Worm (Caenorhabditis elegans) whole organism, L2 larva: Measurements from ENCODE around the gene fbxa-98.
"Not testable (repeated sequence)": the region's sequence is repeated elsewhere in the genome, so short reads cannot be mapped to it uniquely, and the experiment has no call there.

ENCODE experiments used
- R02D3.7 ChIP-seq: fragments of 150-350 bp; optimal IDR thresholded peaks from 2 replicates; lab custom pipeline; 2014; ENCODE audit warnings: missing biosample characterization, missing genetic modification characterization
- ama-1 ChIP-seq: fragments of 150-350 bp; optimal IDR thresholded peaks from 2 replicates; lab custom pipeline; 2018; ENCODE audit warnings: inconsistent platforms
- elt-3 ChIP-seq: sonication (generic microtip); optimal IDR thresholded peaks from 2 replicates; lab custom pipeline; 2017; ENCODE audit warnings: missing biosample characterization, missing genetic modification characterization
- nhr-11 ChIP-seq: fragments of 150-350 bp; optimal IDR thresholded peaks from 2 replicates; lab custom pipeline; 2014; ENCODE audit warnings: missing biosample characterization, missing genetic modification characterization
- nhr-12 ChIP-seq: fragments of 150-350 bp; optimal IDR thresholded peaks from 2 replicates; lab custom pipeline; 2014; ENCODE audit warnings: missing biosample characterization, missing genetic modification characterization
- nhr-23 ChIP-seq: fragments of 150-350 bp; optimal IDR thresholded peaks from 2 replicates; lab custom pipeline; 2014; ENCODE audit warnings: missing biosample characterization, missing genetic modification reagents, missing genetic modification characterization
- skn-1 ChIP-seq: sonication (generic microtip); optimal IDR thresholded peaks from 2 replicates; lab custom pipeline; 2017; ENCODE audit warnings: missing biosample characterization, missing genetic modification characterization
- snpc-4 ChIP-seq: fragments of 150-350 bp; optimal IDR thresholded peaks from 2 replicates; lab custom pipeline; 2014; ENCODE audit warnings: missing biosample characterization, missing genetic modification characterization

DNA sequence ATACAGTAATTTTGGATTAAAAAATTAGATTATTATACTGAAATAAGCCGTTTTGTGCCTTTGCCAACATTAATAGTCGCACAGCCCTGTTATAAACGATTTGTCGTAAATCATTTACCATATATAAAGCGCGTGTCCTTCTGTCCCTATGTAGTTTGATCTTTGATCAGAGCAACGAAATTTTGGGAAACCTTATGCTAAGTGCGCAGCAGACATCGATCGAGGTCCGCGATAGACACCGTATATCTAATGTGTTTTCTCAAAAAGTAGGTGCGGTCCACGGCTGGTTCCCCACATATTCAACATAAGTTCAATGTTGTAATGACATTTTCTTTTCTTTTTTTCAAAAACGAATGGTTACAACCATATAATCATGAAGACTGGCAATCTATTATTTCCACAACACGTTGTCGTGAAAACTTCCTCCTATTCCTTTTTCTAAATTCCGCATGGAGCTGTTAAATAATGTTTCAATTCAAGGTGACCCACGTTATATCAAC, 44.6 kb upstream of the fbxa-98 start, which contains the start of gene sru-9:
- TF ChIP-seq nhr-12; nhr-23 (tag; lab: Kevin White, UChicago); elt-3 (tag; lab: Kevin White, UChicago); nhr-11 (tag; lab: Kevin White, UChicago); ama-1 (lab: Kevin White, UChicago); R02D3.7 (tag; lab: Kevin White, UChicago); snpc-4 (tag; lab: Kevin White, UChicago); skn-1 (tag; lab: Kevin White, UChicago): not testable (repeated sequence)
